Worm (Caenorhabditis elegans): ENCODE data around the gene cmk-1.

The cmk-1 gene

DNA sequence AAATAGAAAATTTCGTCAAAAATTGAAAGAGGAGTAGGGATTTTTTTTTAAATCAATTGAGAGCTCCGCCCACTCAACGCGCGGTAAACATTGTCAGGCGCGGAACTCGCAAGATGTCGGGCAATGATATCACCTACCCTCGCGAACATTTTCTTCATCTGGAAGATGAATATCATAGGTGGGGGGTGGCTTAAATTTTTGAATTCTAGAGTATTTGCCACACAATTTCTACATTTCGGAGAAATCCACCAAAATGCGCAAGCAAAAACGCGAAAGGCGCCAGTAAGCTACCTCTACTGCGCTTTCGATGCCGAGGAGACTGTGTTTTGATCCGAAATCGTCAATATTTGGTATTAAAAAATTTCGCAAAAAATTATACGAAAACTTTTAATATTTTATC is 54.2 kb downstream of the cmk-1 start:
- TF ChIP-seq nfya-1 (tag; optimal IDR thresholded peaks at IDR 0.05; ENCODE audit: insufficient read depth) = no peak
- no peak for TF ChIP-seq ZK546.5 (tag; optimal IDR thresholded peaks at IDR 0.05)
- TF ChIP-seq nhr-11 (tag; optimal IDR thresholded peaks at IDR 0.05) = no peak
- TF ChIP-seq ceh-28 (tag; optimal IDR thresholded peaks at IDR 0.05) = no peak
- no peak for TF ChIP-seq egl-5 (tag; optimal IDR thresholded peaks at IDR 0.05)
- no peak for TF ChIP-seq ceh-82 (tag; optimal IDR thresholded peaks at IDR 0.05)
- TF ChIP-seq fos-1 (tag; optimal IDR thresholded peaks at IDR 0.05) = no peak
- TF ChIP-seq unc-39 (tag; optimal IDR thresholded peaks at IDR 0.05) = no peak
- no peak for TF ChIP-seq elt-1 (tag; optimal IDR thresholded peaks at IDR 0.05)
- TF ChIP-seq ztf-11 (tag; optimal IDR thresholded peaks at IDR 0.05) = no peak
- TF ChIP-seq jun-1 (tag; optimal IDR thresholded peaks at IDR 0.05) = no peak
- TF ChIP-seq ceh-9 (tag; optimal IDR thresholded peaks at IDR 0.05) = no peak
- TF ChIP-seq pha-4 (tag; optimal IDR thresholded peaks at IDR 0.05) = no peak
- no peak for TF ChIP-seq tbx-2 (tag; optimal IDR thresholded peaks at IDR 0.05)
- no peak for TF ChIP-seq nhr-76 (tag; optimal IDR thresholded peaks at IDR 0.05)

Measured in whole organism, L3 larva.